Fruit fly (Drosophila melanogaster): ENCODE measurements at regions not wholly inside any gene's neighbourhood (a gene's known extent, or its start where the extent isn't known, plus 50 kb on each side); places are given as distances from the start of the nearest gene placed in this dataset.

- TF ChIP-seq br (GFP tag; optimal IDR thresholded peaks at IDR 0.05) (no peak), brk (GFP tag; optimal IDR thresholded peaks at IDR 0.05) (no peak), GATAd (GFP tag; optimal IDR thresholded peaks at IDR 0.05) (no peak), CG32264 (GFP tag; optimal IDR thresholded peaks at IDR 0.05) (no peak)
These were observed 155.1 kb upstream of the eIF4B start for dm6 chr3L:28013161-28013560.

DNA sequence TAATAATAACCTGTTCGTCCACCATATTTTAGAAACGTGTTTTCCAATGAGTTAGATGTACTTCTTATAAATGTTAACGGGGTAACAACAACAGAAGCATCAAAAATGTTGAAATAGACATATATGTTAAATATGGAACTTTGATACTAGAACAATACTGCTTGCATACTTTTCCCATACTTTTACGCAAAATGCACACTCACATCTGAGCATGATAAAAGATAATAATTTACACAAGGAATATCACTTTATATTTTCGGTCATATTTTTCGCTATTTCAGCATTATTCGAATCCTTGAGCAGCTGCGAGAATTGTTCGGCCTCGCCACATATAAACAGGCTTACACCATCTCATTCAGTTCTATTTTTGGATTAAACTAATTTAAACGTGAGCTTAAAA, 154.5 kb upstream of the eIF4B start:
- TF ChIP-seq lola (GFP tag; optimal IDR thresholded peaks at IDR 0.05) (peak; percentile 77), CG32264 (GFP tag; optimal IDR thresholded peaks at IDR 0.05) (no peak), OdsH (GFP tag; optimal IDR thresholded peaks at IDR 0.05) (no peak), dsf (GFP tag; optimal IDR thresholded peaks at IDR 0.05; ENCODE audit: borderline replicate concordance) (no peak), brk (GFP tag; optimal IDR thresholded peaks at IDR 0.05) (no peak), usp (GFP tag; optimal IDR thresholded peaks at IDR 0.05) (no peak), CrebA (GFP tag; optimal IDR thresholded peaks at IDR 0.05; ENCODE audit: borderline replicate concordance) (no peak), woc (GFP tag; optimal IDR thresholded peaks at IDR 0.05) (peak; percentile 38), N (GFP tag; optimal IDR thresholded peaks at IDR 0.05) (peak; percentile 38), Rel (GFP tag; optimal IDR thresholded peaks at IDR 0.05) (no peak), Rel (tag; optimal IDR thresholded peaks at IDR 0.05) (no peak), foxo (GFP tag; optimal IDR thresholded peaks at IDR 0.05) (no peak), Hr78 (GFP tag; optimal IDR thresholded peaks at IDR 0.05) (no peak)

Data from whole organism, wandering third instar larva.